Worm (Caenorhabditis elegans): ENCODE measurements around the gene C03F11.2.

DNA sequence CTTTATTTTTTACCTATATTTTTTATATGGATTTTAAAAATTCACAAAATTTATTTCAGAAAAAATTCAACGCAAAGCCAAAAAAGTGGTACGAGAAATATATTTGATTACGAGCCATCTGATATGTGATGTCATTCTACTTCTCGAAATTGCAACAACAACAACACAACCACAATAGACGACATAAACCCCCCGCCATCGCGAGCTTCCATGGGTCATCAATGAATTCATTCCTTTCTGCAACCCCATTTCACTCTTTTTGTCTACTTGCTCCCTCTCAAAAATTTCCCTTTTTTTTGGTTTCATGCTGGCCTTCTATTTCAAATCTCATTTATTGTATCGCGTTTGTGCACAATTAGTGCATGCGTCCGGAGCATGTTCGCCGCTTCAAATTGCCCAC lies 49.3 kb downstream of the C03F11.2 start:
- no peak for TF ChIP-seq ztf-29 (GFP tag; IDR thresholded peaks at IDR 0.05)
- TF ChIP-seq ztf-23 (GFP tag; IDR thresholded peaks at IDR 0.05): no peak
- TF ChIP-seq klf-2 (GFP tag; conservative IDR thresholded peaks at IDR 0.05): no peak
- TF ChIP-seq med-1 (GFP tag; optimal IDR thresholded peaks at IDR 0.05; ENCODE audit: insufficient read depth): no peak
- TF ChIP-seq flt-1 (GFP tag; IDR thresholded peaks at IDR 0.05): no peak
- TF ChIP-seq cog-1 (tag; optimal IDR thresholded peaks at IDR 0.05): no peak
